Fruit fly (Drosophila melanogaster): ENCODE data around the gene CG5080.

The CG5080 gene

dm6 chr2L:1121942-1122710 is 41.6 kb downstream of the CG5080 start:
- TF ChIP-seq CG14711 (tag; optimal IDR thresholded peaks at IDR 0.05), result no peak
- TF ChIP-seq pad (GFP tag; optimal IDR thresholded peaks at IDR 0.05), result no peak
- no peak for TF ChIP-seq CG1620 (GFP tag; optimal IDR thresholded peaks at IDR 0.05)
- no peak for TF ChIP-seq ovo (GFP tag; optimal IDR thresholded peaks at IDR 0.05)
- TF ChIP-seq bab1 (GFP tag; optimal IDR thresholded peaks at IDR 0.05), result no peak
- no peak for TF ChIP-seq CG12768 (GFP tag; optimal IDR thresholded peaks at IDR 0.05)
- TF ChIP-seq Crg-1 (GFP tag; optimal IDR thresholded peaks at IDR 0.05), result peak; percentile 58
- no peak for TF ChIP-seq toe (GFP tag; optimal IDR thresholded peaks at IDR 0.05)
- no peak for TF ChIP-seq CG33017 (tag; optimal IDR thresholded peaks at IDR 0.05)
- no peak for TF ChIP-seq CG7045 (GFP tag; optimal IDR thresholded peaks at IDR 0.05)
- TF ChIP-seq Mnt (GFP tag; optimal IDR thresholded peaks at IDR 0.05), result no peak
- no peak for TF ChIP-seq CG11617 (GFP tag; optimal IDR thresholded peaks at IDR 0.05)
- no peak for TF ChIP-seq Hr96 (GFP tag; optimal IDR thresholded peaks at IDR 0.05)
- no peak for TF ChIP-seq cic (GFP tag; optimal IDR thresholded peaks at IDR 0.05)
- TF ChIP-seq cnc (optimal IDR thresholded peaks at IDR 0.05), result no peak
- TF ChIP-seq kay (GFP tag; ENCODE audit: borderline replicate concordance), result no peak
- TF ChIP-seq CG5204 (GFP tag; optimal IDR thresholded peaks at IDR 0.05), result peak; percentile 7
- TF ChIP-seq Clk (GFP tag; optimal IDR thresholded peaks at IDR 0.05), result peak; percentile 2
- TF ChIP-seq tj (GFP tag; optimal IDR thresholded peaks at IDR 0.05), result no peak
- TF ChIP-seq CG7101 (tag; optimal IDR thresholded peaks at IDR 0.05), result peak; percentile 2

DNA sequence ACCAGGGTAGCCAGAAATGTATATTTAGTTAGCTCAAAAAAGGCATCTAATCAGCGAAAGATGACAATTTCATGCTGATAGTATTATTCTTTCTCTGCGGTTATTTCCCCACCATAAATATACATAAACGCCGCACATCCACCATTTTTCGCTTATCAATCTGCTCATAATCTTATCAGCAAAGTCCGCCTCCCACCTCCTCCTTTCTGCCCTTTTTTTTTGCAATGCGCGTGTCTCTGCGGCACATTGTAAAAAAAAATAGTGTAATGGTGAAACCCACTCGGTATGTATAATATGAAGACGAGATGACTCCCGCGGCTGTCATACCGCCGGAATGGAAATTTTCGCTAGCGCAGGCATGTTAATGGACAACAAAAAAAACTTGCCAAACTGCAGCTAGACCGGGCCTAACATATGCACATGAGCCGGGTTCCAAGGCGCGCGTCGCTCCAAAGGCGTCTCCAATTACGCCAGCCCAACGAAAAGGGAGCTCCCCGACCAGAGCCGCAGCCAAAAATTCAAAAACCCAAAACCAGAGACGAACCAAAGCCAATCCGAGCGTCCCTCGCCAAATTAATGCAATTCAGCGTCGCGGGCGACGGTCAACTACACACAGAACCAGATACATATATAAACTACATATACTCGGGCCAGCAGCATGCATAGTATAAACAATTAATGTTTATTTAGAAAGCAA is 43.3 kb downstream of the CG5080 start:
- TF ChIP-seq toe (GFP tag; optimal IDR thresholded peaks at IDR 0.05) (no peak), Mnt (GFP tag; optimal IDR thresholded peaks at IDR 0.05) (peak; percentile 20), CG33017 (tag; optimal IDR thresholded peaks at IDR 0.05) (no peak), kay (GFP tag; ENCODE audit: borderline replicate concordance) (no peak), CG7045 (GFP tag; optimal IDR thresholded peaks at IDR 0.05) (no peak), tj (GFP tag; optimal IDR thresholded peaks at IDR 0.05) (peak; percentile 100), pad (GFP tag; optimal IDR thresholded peaks at IDR 0.05) (no peak), cic (GFP tag; optimal IDR thresholded peaks at IDR 0.05) (peak; percentile 51), CG7101 (tag; optimal IDR thresholded peaks at IDR 0.05) (no peak)

dm6 chr2L:1118880-1119809 is 44.5 kb downstream of the CG5080 start:
- TF ChIP-seq CG14711 (tag; optimal IDR thresholded peaks at IDR 0.05) (peak; percentile 59), pad (GFP tag; optimal IDR thresholded peaks at IDR 0.05) (peak; percentile 52), CG12768 (GFP tag; optimal IDR thresholded peaks at IDR 0.05) (peak; percentile 94), CG5204 (GFP tag; optimal IDR thresholded peaks at IDR 0.05) (peak; percentile 77), cic (GFP tag; optimal IDR thresholded peaks at IDR 0.05) (peak; percentile 78), CG33017 (tag; optimal IDR thresholded peaks at IDR 0.05) (peak; percentile 70), Crg-1 (GFP tag; optimal IDR thresholded peaks at IDR 0.05) (peak; percentile 49), CG11617 (GFP tag; optimal IDR thresholded peaks at IDR 0.05) (peak; percentile 79), cnc (optimal IDR thresholded peaks at IDR 0.05) (no peak), kay (GFP tag; ENCODE audit: borderline replicate concordance) (peak; percentile 97), CG7101 (tag; optimal IDR thresholded peaks at IDR 0.05) (peak; percentile 71), Hr96 (GFP tag; optimal IDR thresholded peaks at IDR 0.05) (peak; percentile 57), tj (GFP tag; optimal IDR thresholded peaks at IDR 0.05) (peak; percentile 63), bab1 (GFP tag; optimal IDR thresholded peaks at IDR 0.05) (peak; percentile 49), ovo (GFP tag; optimal IDR thresholded peaks at IDR 0.05) (peak; percentile 93), CG7045 (GFP tag; optimal IDR thresholded peaks at IDR 0.05) (peak; percentile 45), Mnt (GFP tag; optimal IDR thresholded peaks at IDR 0.05) (peak; percentile 66), toe (GFP tag; optimal IDR thresholded peaks at IDR 0.05) (peak; percentile 64), CG1620 (GFP tag; optimal IDR thresholded peaks at IDR 0.05) (peak; percentile 64), Clk (GFP tag; optimal IDR thresholded peaks at IDR 0.05) (no peak)

dm6 chr2L:1118149-1118548 is 45.5 kb downstream of the CG5080 start:
- TF ChIP-seq tj (GFP tag; optimal IDR thresholded peaks at IDR 0.05) (peak; percentile 27), CG11617 (GFP tag; optimal IDR thresholded peaks at IDR 0.05) (no peak), CG7101 (tag; optimal IDR thresholded peaks at IDR 0.05) (no peak), CG12768 (GFP tag; optimal IDR thresholded peaks at IDR 0.05) (no peak), Hr96 (GFP tag; optimal IDR thresholded peaks at IDR 0.05) (no peak), CG5204 (GFP tag; optimal IDR thresholded peaks at IDR 0.05) (peak; percentile 39), CG1620 (GFP tag; optimal IDR thresholded peaks at IDR 0.05) (no peak), bab1 (GFP tag; optimal IDR thresholded peaks at IDR 0.05) (no peak), cic (GFP tag; optimal IDR thresholded peaks at IDR 0.05) (no peak), ovo (GFP tag; optimal IDR thresholded peaks at IDR 0.05) (no peak), cnc (optimal IDR thresholded peaks at IDR 0.05) (no peak), Crg-1 (GFP tag; optimal IDR thresholded peaks at IDR 0.05) (no peak), toe (GFP tag; optimal IDR thresholded peaks at IDR 0.05) (peak; percentile 7), CG7045 (GFP tag; optimal IDR thresholded peaks at IDR 0.05) (no peak), CG14711 (tag; optimal IDR thresholded peaks at IDR 0.05) (no peak), pad (GFP tag; optimal IDR thresholded peaks at IDR 0.05) (no peak), kay (GFP tag; ENCODE audit: borderline replicate concordance) (no peak), CG33017 (tag; optimal IDR thresholded peaks at IDR 0.05) (no peak), Clk (GFP tag; optimal IDR thresholded peaks at IDR 0.05) (no peak), Mnt (GFP tag; optimal IDR thresholded peaks at IDR 0.05) (peak; percentile 28)
